Worm (Caenorhabditis elegans): ENCODE results near the gene ceh-1.

Gene ceh-1

DNA sequence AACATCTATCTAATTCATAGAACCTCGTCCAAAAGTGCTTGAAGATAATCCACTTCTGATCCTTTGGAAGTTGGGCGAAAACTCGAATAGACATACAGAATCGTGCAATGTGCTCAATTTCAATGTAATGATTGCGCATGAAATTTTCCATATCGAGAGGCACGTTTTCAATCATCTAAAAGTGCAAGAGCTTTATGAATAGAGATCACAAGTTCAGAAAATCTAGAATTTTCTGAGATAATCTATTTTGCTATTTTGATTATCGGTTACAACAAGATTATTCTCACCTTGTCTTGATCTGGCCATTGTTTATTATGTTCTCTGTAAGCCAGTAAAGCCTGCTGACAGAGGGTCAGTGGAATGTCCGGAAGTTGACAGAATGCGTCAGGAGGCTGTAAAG, 3.6 kb upstream of the ceh-1 start:
- TF ChIP-seq fkh-2 (tag; optimal IDR thresholded peaks at IDR 0.05) (no peak), nhr-25 (tag; optimal IDR thresholded peaks at IDR 0.05) (no peak), R02D3.7 (tag; optimal IDR thresholded peaks at IDR 0.05) (no peak), nhr-43 (tag; optimal IDR thresholded peaks at IDR 0.05; ENCODE audit: poor library complexity, severe bottlenecking) (no peak), nhr-237 (tag; optimal IDR thresholded peaks at IDR 0.05) (no peak), ceh-82 (tag; optimal IDR thresholded peaks at IDR 0.05) (no peak), mdl-1 (tag; optimal IDR thresholded peaks at IDR 0.05) (no peak), hmg-11 (tag; optimal IDR thresholded peaks at IDR 0.05) (no peak), pqm-1 (tag; optimal IDR thresholded peaks at IDR 0.05) (no peak), lin-39 (tag; optimal IDR thresholded peaks at IDR 0.05) (no peak), ceh-9 (tag; optimal IDR thresholded peaks at IDR 0.05) (no peak), aly-2 (tag; optimal IDR thresholded peaks at IDR 0.05) (no peak), elt-2 (tag; optimal IDR thresholded peaks at IDR 0.05) (no peak), egl-5 (tag; optimal IDR thresholded peaks at IDR 0.05) (no peak), fos-1 (tag; optimal IDR thresholded peaks at IDR 0.05) (no peak)

DNA sequence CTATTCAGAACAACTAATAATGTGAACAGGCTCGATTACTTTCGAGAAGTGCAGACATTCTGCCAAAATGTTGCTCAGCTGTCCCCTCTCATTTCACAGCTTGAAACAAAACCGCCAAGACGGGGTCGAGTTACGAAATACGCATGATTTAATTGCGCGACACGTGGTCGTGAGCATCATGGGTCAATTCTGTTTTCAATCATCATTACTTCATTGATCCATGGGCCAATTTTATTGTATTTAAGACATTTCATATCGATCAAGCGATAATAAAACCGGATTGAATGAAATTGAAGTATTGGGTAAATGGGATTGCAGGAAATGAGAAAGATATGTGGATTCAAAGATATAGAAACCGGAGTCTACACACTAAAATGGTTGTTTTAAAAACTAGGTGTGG, 1.0 kb downstream of the ceh-1 start:
- TF ChIP-seq unc-62 (GFP tag; optimal IDR thresholded peaks at IDR 0.05) = no peak
- TF ChIP-seq elt-1 (tag; optimal IDR thresholded peaks at IDR 0.05) = no peak
- TF ChIP-seq nhr-25 (tag; optimal IDR thresholded peaks at IDR 0.05) = no peak
- TF ChIP-seq ama-1 (optimal IDR thresholded peaks at IDR 0.05) = no peak
- TF ChIP-seq ceh-28 (tag; optimal IDR thresholded peaks at IDR 0.05) = no peak
- no peak for TF ChIP-seq ceh-9 (tag; optimal IDR thresholded peaks at IDR 0.05)
- no peak for TF ChIP-seq egl-5 (tag; optimal IDR thresholded peaks at IDR 0.05)
- TF ChIP-seq nhr-23 (tag; optimal IDR thresholded peaks at IDR 0.05) = no peak
- no peak for TF ChIP-seq nhr-67 (tag; optimal IDR thresholded peaks at IDR 0.05)
- TF ChIP-seq snpc-4 (tag; optimal IDR thresholded peaks at IDR 0.05) = no peak
- TF ChIP-seq ceh-16 (tag; optimal IDR thresholded peaks at IDR 0.05) = no peak
- TF ChIP-seq nhr-237 (tag; optimal IDR thresholded peaks at IDR 0.05) = no peak
- no peak for TF ChIP-seq mml-1 (tag; optimal IDR thresholded peaks at IDR 0.05)
- no peak for TF ChIP-seq daf-12 (tag; optimal IDR thresholded peaks at IDR 0.05)

DNA sequence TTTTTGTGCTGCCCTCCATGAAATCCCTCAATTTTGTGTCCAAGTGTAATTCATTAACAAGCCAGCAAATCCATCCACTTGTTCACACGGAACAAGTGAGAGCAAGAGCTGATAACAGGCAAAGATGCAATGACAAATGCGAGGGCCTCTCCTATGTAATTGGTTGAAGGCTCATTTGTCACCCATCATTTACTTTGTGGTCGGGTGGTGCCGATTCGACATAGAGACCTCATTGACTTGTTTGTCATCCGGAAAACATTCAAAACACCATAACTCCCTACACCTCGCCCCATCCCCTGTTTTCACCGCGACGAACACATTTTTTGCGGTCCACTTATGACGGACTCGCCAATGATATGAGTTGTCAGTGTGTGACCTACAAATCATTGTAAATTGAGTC, 2.5 kb downstream of the ceh-1 start:
- TF ChIP-seq pha-4 (tag; optimal IDR thresholded peaks at IDR 0.05) (no peak), ztf-4 (tag; optimal IDR thresholded peaks at IDR 0.05) (no peak), nhr-23 (tag; optimal IDR thresholded peaks at IDR 0.05) (no peak), jun-1 (tag; optimal IDR thresholded peaks at IDR 0.05) (no peak), skn-1 (tag; optimal IDR thresholded peaks at IDR 0.05) (no peak), ztf-11 (tag; optimal IDR thresholded peaks at IDR 0.05) (no peak), nhr-11 (tag; optimal IDR thresholded peaks at IDR 0.05) (no peak), fos-1 (tag; optimal IDR thresholded peaks at IDR 0.05) (no peak), pqm-1 (tag; optimal IDR thresholded peaks at IDR 0.05) (no peak), ceh-28 (tag; optimal IDR thresholded peaks at IDR 0.05) (no peak), ceh-16 (tag; optimal IDR thresholded peaks at IDR 0.05) (no peak), eor-1 (tag; optimal IDR thresholded peaks at IDR 0.05) (no peak), fkh-2 (tag; optimal IDR thresholded peaks at IDR 0.05) (no peak), ama-1 (optimal IDR thresholded peaks at IDR 0.05) (no peak), egl-5 (tag; optimal IDR thresholded peaks at IDR 0.05) (no peak), elt-1 (tag; optimal IDR thresholded peaks at IDR 0.05) (no peak), R02D3.7 (tag; optimal IDR thresholded peaks at IDR 0.05) (no peak), nhr-76 (tag; optimal IDR thresholded peaks at IDR 0.05) (no peak), tbx-2 (tag; optimal IDR thresholded peaks at IDR 0.05) (no peak)

DNA sequence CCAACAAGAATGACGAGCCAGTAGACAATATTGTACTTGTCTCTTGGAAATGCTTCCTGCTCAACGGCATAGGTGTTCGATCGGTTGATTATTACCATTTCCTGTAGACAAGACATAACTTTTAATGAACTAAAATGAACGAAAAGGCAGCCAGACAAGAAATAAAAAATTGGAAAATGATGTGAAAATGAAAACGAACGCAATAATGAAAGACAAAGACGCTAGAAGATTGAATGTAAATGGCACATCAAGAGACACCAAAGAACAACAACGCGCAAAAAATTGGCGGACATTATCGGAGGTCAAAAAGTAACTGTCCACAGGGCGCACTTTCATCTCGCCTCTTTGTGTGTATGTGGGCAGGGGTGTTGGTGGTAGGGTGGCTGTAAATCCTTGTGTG, 4.9 kb downstream of the ceh-1 start, which contains the start of gene ent-5:
Gene ent-5 (minus strand): TSS at position 101 of the 400 bp plus-strand sequence.
- TF ChIP-seq aly-2 (tag; optimal IDR thresholded peaks at IDR 0.05) (no peak), zag-1 (tag; optimal IDR thresholded peaks at IDR 0.05) (no peak), nhr-12 (tag; optimal IDR thresholded peaks at IDR 0.05) (no peak), mml-1 (tag; optimal IDR thresholded peaks at IDR 0.05) (no peak), fos-1 (tag; optimal IDR thresholded peaks at IDR 0.05) (no peak), nhr-77 (tag; optimal IDR thresholded peaks at IDR 0.05) (no peak), fkh-10 (GFP tag; optimal IDR thresholded peaks at IDR 0.05) (no peak), tbx-2 (tag; optimal IDR thresholded peaks at IDR 0.05) (no peak), pqm-1 (tag; optimal IDR thresholded peaks at IDR 0.05) (no peak), lin-15B (tag; optimal IDR thresholded peaks at IDR 0.05) (no peak), nhr-76 (tag; optimal IDR thresholded peaks at IDR 0.05) (no peak), ceh-82 (tag; optimal IDR thresholded peaks at IDR 0.05) (no peak), unc-39 (tag; optimal IDR thresholded peaks at IDR 0.05) (no peak), elt-2 (tag; optimal IDR thresholded peaks at IDR 0.05) (no peak), ceh-28 (tag; optimal IDR thresholded peaks at IDR 0.05) (no peak), elt-3 (tag; optimal IDR thresholded peaks at IDR 0.05) (no peak), mdl-1 (tag; optimal IDR thresholded peaks at IDR 0.05) (no peak), ama-1 (optimal IDR thresholded peaks at IDR 0.05) (no peak)

Measured in whole organism, L3 larva.